Worm (Caenorhabditis elegans) whole organism, L3 larva: ENCODE results near the gene R08A2.9.

Source experiments
- lsy-12 ChIP-seq: sonication (generic microtip); optimal IDR thresholded peaks from 2 replicates; lab custom pipeline; 2016; ENCODE audit warnings: mild to moderate bottlenecking, missing genetic modification characterization, missing compliant biosample characterization
- nhr-28 ChIP-seq: fragments of 150-350 bp; optimal IDR thresholded peaks from 2 replicates; lab custom pipeline; 2014; ENCODE audit warnings: missing biosample characterization, missing genetic modification characterization
- tbx-2 ChIP-seq: sonication (generic microtip); optimal IDR thresholded peaks from 2 replicates; lab custom pipeline; 2016; ENCODE audit warnings: mild to moderate bottlenecking, missing genetic modification characterization, missing compliant biosample characterization

DNA sequence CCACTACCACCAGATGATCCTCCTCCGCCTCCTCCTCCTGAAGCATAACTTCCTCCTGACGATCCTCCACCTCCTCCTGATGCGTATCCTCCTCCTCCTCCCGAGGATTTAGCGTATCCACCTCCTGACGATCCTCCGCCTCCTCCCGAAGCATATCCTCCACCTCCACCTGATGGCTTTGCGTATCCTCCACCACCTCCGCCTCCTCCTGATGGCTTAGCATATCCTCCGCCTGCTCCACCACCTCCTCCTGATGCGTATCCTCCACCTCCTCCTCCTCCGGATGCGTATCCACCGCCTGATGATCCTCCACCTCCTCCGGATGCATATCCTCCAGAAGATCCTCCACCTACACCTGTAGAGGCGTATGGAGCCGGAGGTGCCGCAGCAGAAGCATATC lies 36.8 kb downstream of the R08A2.9 start:
- TF ChIP-seq tbx-2 (tag; lab: Kevin White, UChicago) (no peak), lsy-12 (tag; lab: Kevin White, UChicago) (no peak), nhr-28 (tag; lab: Kevin White, UChicago) (no peak)
